Worm (Caenorhabditis elegans) whole organism, young adult: ENCODE results near the gene tba-7.

Source experiments
- B0035.1 ChIP-seq: sonication (generic microtip); optimal IDR thresholded peaks from 2 replicates; lab custom pipeline; 2016; ENCODE audit warnings: missing genetic modification characterization, mild to moderate bottlenecking, missing compliant biosample characterization, missing genotype, missing genetic modification reagents
- B0261.1 ChIP-seq: sonication (generic microtip); optimal IDR thresholded peaks from 2 replicates; lab custom pipeline; 2016; ENCODE audit warnings: mild to moderate bottlenecking, missing genetic modification characterization, moderate library complexity, missing compliant biosample characterization
- B0336.3 ChIP-seq: fragments of 200-800 bp; sonication (Bioruptor generic); IDR thresholded peaks from 2 replicates; pipeline ENCODE4 v1.3.6; 2022; ENCODE audit warnings: missing genetic modification characterization, missing compliant biosample characterization
- C17E4.6 ChIP-seq: fragments of 200-800 bp; sonication (Bioruptor generic); IDR thresholded peaks from 2 replicates; pipeline ENCODE4 v1.3.6; 2022; ENCODE audit warnings: missing genetic modification reagents, missing genetic modification characterization, missing compliant biosample characterization
- D2030.7 ChIP-seq: fragments of 200-800 bp; sonication (Bioruptor generic); IDR thresholded peaks from 2 replicates; pipeline ENCODE4 v1.3.6; 2022; ENCODE audit warnings: missing genetic modification reagents, missing genetic modification characterization, missing compliant biosample characterization
- F23B12.7 ChIP-seq: sonication (generic microtip); optimal IDR thresholded peaks from 2 replicates; lab custom pipeline; 2017; ENCODE audit warnings: missing genetic modification characterization, mild to moderate bottlenecking, missing compliant biosample characterization, antibody characterized with exemption, moderate library complexity; ENCODE audit not compliant: insufficient read depth
- F37B4.10 ChIP-seq: fragments of 200-800 bp; sonication (Bioruptor generic); IDR thresholded peaks from 2 replicates; pipeline ENCODE4 v1.3.6; 2022; ENCODE audit warnings: missing genetic modification characterization, missing compliant biosample characterization
- F49E8.2 ChIP-seq: sonication (generic microtip); optimal IDR thresholded peaks from 3 replicates; lab custom pipeline; 2017; ENCODE audit warnings: missing genetic modification characterization, mild to moderate bottlenecking, missing compliant biosample characterization, antibody characterized with exemption, moderate library complexity; ENCODE audit not compliant: insufficient read depth
- F55B11.4 ChIP-seq: sonication (generic microtip); optimal IDR thresholded peaks from 2 replicates; lab custom pipeline; 2016; ENCODE audit warnings: missing compliant biosample characterization, missing genetic modification characterization, borderline replicate concordance; ENCODE audit not compliant: insufficient read depth
- F57A8.1 ChIP-seq: fragments of 200-800 bp; sonication (Bioruptor generic); optimal IDR thresholded peaks from 2 replicates; lab custom pipeline; 2018; ENCODE audit warnings: mild to moderate bottlenecking, missing genetic modification characterization, moderate library complexity, missing compliant biosample characterization
- F57C9.4 ChIP-seq: sonication (generic microtip); optimal IDR thresholded peaks from 2 replicates; lab custom pipeline; 2017; ENCODE audit warnings: mild to moderate bottlenecking, missing genetic modification characterization, missing compliant biosample characterization
- T07F8.4 ChIP-seq: sonication (generic microtip); optimal IDR thresholded peaks from 2 replicates; lab custom pipeline; 2016; ENCODE audit warnings: mild to moderate bottlenecking, missing genetic modification characterization, moderate library complexity, missing compliant biosample characterization
- T26A5.8 ChIP-seq: sonication (generic microtip); optimal IDR thresholded peaks from 2 replicates; lab custom pipeline; 2016; ENCODE audit warnings: missing genetic modification characterization, missing compliant biosample characterization
- Y53F4B.3 ChIP-seq: fragments of 200-800 bp; sonication (Bioruptor generic); IDR thresholded peaks from 2 replicates; pipeline ENCODE4 v1.3.6; 2022; ENCODE audit warnings: missing genetic modification reagents, missing genetic modification characterization, missing compliant biosample characterization
- aptf-2 ChIP-seq: fragments of 200-800 bp; sonication (Bioruptor generic); conservative IDR thresholded peaks from 2 replicates; pipeline ENCODE4 v1.3.6; 2022; ENCODE audit warnings: missing genetic modification reagents, missing genetic modification characterization, missing compliant biosample characterization
- aptf-3 ChIP-seq: fragments of 200-800 bp; sonication (Bioruptor generic); IDR thresholded peaks from 2 replicates; pipeline ENCODE4 v1.3.6; 2022; ENCODE audit warnings: missing genetic modification characterization, missing compliant biosample characterization
- attf-5 ChIP-seq: fragments of 200-800 bp; sonication (Bioruptor generic); optimal IDR thresholded peaks from 2 replicates; lab custom pipeline; 2018; ENCODE audit warnings: mild to moderate bottlenecking, missing genetic modification characterization, missing compliant biosample characterization
- attf-6 ChIP-seq: fragments of 200-800 bp; sonication (Bioruptor generic); IDR thresholded peaks from 2 replicates; pipeline ENCODE4 v1.3.6; 2022; ENCODE audit warnings: missing genetic modification reagents, missing genetic modification characterization, missing compliant biosample characterization
- bed-1 ChIP-seq: fragments of 200-800 bp; sonication (Bioruptor generic); IDR thresholded peaks from 2 replicates; pipeline ENCODE4 v1.3.6; 2022; ENCODE audit warnings: missing genetic modification reagents, missing genetic modification characterization, missing compliant biosample characterization
- cebp-1 ChIP-seq, 2 experiments: fragments of 200-800 bp in 1 of 2; sonication (Bioruptor generic) in 1 of 2; sonication (generic microtip) in 1 of 2; IDR thresholded peaks in 1 of 2; optimal IDR thresholded peaks in 1 of 2; 2 replicates each; pipeline versions ENCODE4 v1.3.6 to Lab custom; 2017 to 2022; ENCODE audit warnings: missing compliant biosample characterization in 2 of 2, missing genetic modification characterization in 2 of 2, mild to moderate bottlenecking in 1 of 2, missing genetic modification reagents in 1 of 2, moderate library complexity in 1 of 2
- ceh-27 ChIP-seq: fragments of 200-800 bp; sonication (Bioruptor generic); optimal IDR thresholded peaks from 2 replicates; lab custom pipeline; 2018; ENCODE audit warnings: mild to moderate bottlenecking, missing genetic modification characterization, moderate library complexity, missing compliant biosample characterization
- ceh-40 ChIP-seq: fragments of 200-800 bp; sonication (Bioruptor generic); IDR thresholded peaks from 2 replicates; pipeline ENCODE4 v1.3.6; 2022; ENCODE audit warnings: missing genetic modification characterization, missing compliant biosample characterization
- dpl-1 ChIP-seq: fragments of 150-350 bp; optimal IDR thresholded peaks from 2 replicates; lab custom pipeline; 2014; ENCODE audit warnings: missing biosample characterization, missing genetic modification reagents, missing genetic modification characterization
- egrh-3 ChIP-seq: fragments of 200-800 bp; sonication (Bioruptor generic); IDR thresholded peaks from 2 replicates; pipeline ENCODE4 v1.3.6; 2022; ENCODE audit warnings: missing genetic modification reagents, missing genetic modification characterization, missing compliant biosample characterization
- ekl-4 ChIP-seq: fragments of 200-800 bp; sonication (Bioruptor generic); IDR thresholded peaks from 2 replicates; pipeline ENCODE4 v1.3.6; 2022; ENCODE audit warnings: missing genetic modification reagents, missing genetic modification characterization, missing compliant biosample characterization
- gei-17 ChIP-seq: fragments of 200-800 bp; sonication (Bioruptor generic); optimal IDR thresholded peaks from 2 replicates; lab custom pipeline; 2018; ENCODE audit warnings: mild to moderate bottlenecking, missing genetic modification characterization, missing compliant biosample characterization
- hrde-1 ChIP-seq: sonication (generic microtip); optimal IDR thresholded peaks from 2 replicates; lab custom pipeline; 2016; ENCODE audit warnings: missing genetic modification characterization, mild to moderate bottlenecking, missing compliant biosample characterization, moderate library complexity, missing genotype, missing genetic modification reagents, borderline replicate concordance
- let-607 ChIP-seq, 2 experiments: fragments of 200-800 bp in 1 of 2; sonication (Bioruptor generic) in 1 of 2; sonication (generic microtip) in 1 of 2; optimal IDR thresholded peaks; 2 replicates each; lab custom pipeline; 2016 to 2018; ENCODE audit warnings: mild to moderate bottlenecking in 2 of 2, missing compliant biosample characterization in 2 of 2, missing genetic modification characterization in 2 of 2, moderate library complexity in 2 of 2, missing genotype in 1 of 2
- lin-35 ChIP-seq, 3 experiments: fragments of 150-350 bp in 2 of 3; sonication (generic microtip) in 1 of 3; optimal IDR thresholded peaks; 2 replicates each; lab custom pipeline; 2014 to 2018; ENCODE audit warnings: missing biosample characterization in 3 of 3, missing genetic modification characterization in 3 of 3, missing genetic modification reagents in 3 of 3
- lir-1 ChIP-seq: fragments of 200-800 bp; sonication (Bioruptor generic); conservative IDR thresholded peaks from 2 replicates; pipeline ENCODE4 v1.3.6; 2022; ENCODE audit warnings: missing genetic modification reagents, missing genetic modification characterization, missing compliant biosample characterization
- lsy-27 ChIP-seq: sonication (generic microtip); optimal IDR thresholded peaks from 2 replicates; lab custom pipeline; 2017; ENCODE audit warnings: missing genetic modification characterization, mild to moderate bottlenecking, missing compliant biosample characterization, antibody characterized with exemption, missing genotype, borderline replicate concordance; ENCODE audit not compliant: insufficient read depth
- madf-6 ChIP-seq: fragments of 200-800 bp; sonication (Bioruptor generic); IDR thresholded peaks from 2 replicates; pipeline ENCODE4 v1.3.6; 2022; ENCODE audit warnings: missing genetic modification reagents, missing genetic modification characterization, missing compliant biosample characterization
- mcd-1 ChIP-seq: fragments of 200-800 bp; sonication (Bioruptor generic); IDR thresholded peaks from 2 replicates; pipeline ENCODE4 v1.3.6; 2022; ENCODE audit warnings: missing genetic modification reagents, missing genetic modification characterization, missing compliant biosample characterization
- nfya-1 ChIP-seq: sonication (generic microtip); optimal IDR thresholded peaks from 2 replicates; lab custom pipeline; 2017; ENCODE audit warnings: antibody characterized with exemption, missing compliant biosample characterization, missing genetic modification characterization, borderline replicate concordance; ENCODE audit not compliant: insufficient read depth
- nfya-2 ChIP-seq: fragments of 200-800 bp; sonication (Bioruptor generic); IDR thresholded peaks from 2 replicates; pipeline ENCODE4 v1.3.6; 2022; ENCODE audit warnings: missing genetic modification reagents, missing genetic modification characterization, missing compliant biosample characterization
- nhr-27 ChIP-seq: fragments of 200-800 bp; sonication (Bioruptor generic); optimal IDR thresholded peaks from 2 replicates; lab custom pipeline; 2018; ENCODE audit warnings: mild to moderate bottlenecking, missing genetic modification characterization, moderate library complexity, missing compliant biosample characterization
- nhr-80 ChIP-seq: sonication (generic microtip); optimal IDR thresholded peaks from 2 replicates; lab custom pipeline; 2016; ENCODE audit warnings: missing genetic modification characterization, missing compliant biosample characterization
- pbrm-1 ChIP-seq: fragments of 200-800 bp; sonication (Bioruptor generic); IDR thresholded peaks from 2 replicates; pipeline ENCODE4 v1.3.6; 2022; ENCODE audit warnings: missing genetic modification reagents, missing genetic modification characterization, missing compliant biosample characterization
- pha-4 ChIP-seq: fragments of 150-350 bp; sonication (generic microtip); optimal IDR thresholded peaks from 2 replicates; lab custom pipeline; 2014; ENCODE audit warnings: missing biosample characterization, missing genetic modification reagents, missing genetic modification characterization
- rec-8 ChIP-seq, 2 experiments: sonication (generic microtip); optimal IDR thresholded peaks; 2 replicates each; lab custom pipeline; 2016; ENCODE audit warnings: mild to moderate bottlenecking in 2 of 2, missing genetic modification characterization in 2 of 2, missing genetic modification reagents in 2 of 2, missing genotype in 2 of 2, missing biosample characterization in 1 of 2, missing compliant biosample characterization in 1 of 2, moderate library complexity in 1 of 2
- snpc-1.3 ChIP-seq: sonication (generic microtip); optimal IDR thresholded peaks from 2 replicates; lab custom pipeline; 2017; ENCODE audit warnings: missing genetic modification characterization, mild to moderate bottlenecking, missing compliant biosample characterization, antibody characterized with exemption, moderate library complexity, missing genotype, missing genetic modification reagents; ENCODE audit not compliant: insufficient read depth
- snpc-3.4 ChIP-seq: sonication (generic microtip); optimal IDR thresholded peaks from 2 replicates; lab custom pipeline; 2017; ENCODE audit warnings: missing genetic modification characterization, mild to moderate bottlenecking, missing compliant biosample characterization, antibody characterized with exemption, moderate library complexity, missing genotype, missing genetic modification reagents
- somi-1 ChIP-seq: fragments of 200-800 bp; sonication (Bioruptor generic); optimal IDR thresholded peaks from 2 replicates; lab custom pipeline; 2018; ENCODE audit warnings: mild to moderate bottlenecking, missing genetic modification characterization, missing compliant biosample characterization
- tbx-9 ChIP-seq: sonication (generic microtip); optimal IDR thresholded peaks from 2 replicates; lab custom pipeline; 2016; ENCODE audit warnings: borderline replicate concordance, missing genetic modification characterization, inconsistent platforms, missing compliant biosample characterization
- unc-130 ChIP-seq: sonication (generic microtip); optimal IDR thresholded peaks from 2 replicates; lab custom pipeline; 2016; ENCODE audit warnings: missing genetic modification reagents, missing genetic modification characterization, missing compliant biosample characterization
- ztf-25 ChIP-seq: fragments of 200-800 bp; sonication (Bioruptor generic); IDR thresholded peaks from 2 replicates; pipeline ENCODE4 v1.3.6; 2022; ENCODE audit warnings: missing genetic modification reagents, missing genetic modification characterization, missing compliant biosample characterization

tba-7 gene

ce11 chrIII:11352840-11353239 is 18.7 kb downstream of the tba-7 start (continued):
- TF ChIP-seq ztf-25 (GFP tag; lab: Robert Waterston, UW) (0 out of 2 replicates have a peak, but pooled peaks have one; percentile 63), unc-130 (no peak), mcd-1 (GFP tag; lab: Robert Waterston, UW) (0 out of 2 replicates have a peak, but pooled peaks have one; percentile 24), egrh-3 (GFP tag; lab: Robert Waterston, UW) (0 out of 2 replicates have a peak, but pooled peaks have one; percentile 12), snpc-3.4 (tag; lab: Kevin White, UChicago) (no peak), aptf-3 (GFP tag; lab: Robert Waterston, UW) (no peak), ceh-27 (GFP tag; lab: Kevin White, UChicago) (peak; percentile 41), F49E8.2 (tag; lab: Kevin White, UChicago) (no peak), pbrm-1 (GFP tag; lab: Robert Waterston, UW) (no peak), nhr-27 (tag; lab: Kevin White, UChicago) (no peak), lir-1 (GFP tag; lab: Robert Waterston, UW) (no peak), F57A8.1 (GFP tag; lab: Kevin White, UChicago) (no peak), F57C9.4 (no peak), Y53F4B.3 (no peak), F23B12.7 (no peak), B0035.1 (tag; lab: Kevin White, UChicago) (peak; percentile 2), rec-8 (tag; optimal IDR thresholded peaks at IDR 0.05; lab: Kevin White, UChicago) (no peak), aptf-2 (no peak), hrde-1 (no peak), nhr-80 (tag; lab: Kevin White, UChicago) (no peak), B0336.3 (GFP tag; lab: Robert Waterston, UW) (peak; percentile 26; the same call in 1 of the 2 replicates), gei-17 (GFP tag; lab: Kevin White, UChicago) (no peak), ekl-4 (GFP tag; lab: Robert Waterston, UW) (no peak), dpl-1 (no peak), B0261.1 (peak; percentile 73), C17E4.6 (GFP tag; lab: Robert Waterston, UW) (no peak), lsy-27 (tag; lab: Kevin White, UChicago) (no peak), F37B4.10 (GFP tag; lab: Robert Waterston, UW) (no peak), madf-6 (GFP tag; lab: Robert Waterston, UW) (0 out of 2 replicates have a peak, but pooled peaks have one; percentile 33), cebp-1 (GFP tag; IDR thresholded peaks at IDR 0.05; lab: Robert Waterston, UW) (no peak), cebp-1 (tag; optimal IDR thresholded peaks at IDR 0.05; lab: Kevin White, UChicago) (peak; percentile 32), snpc-1.3 (tag; lab: Kevin White, UChicago) (peak; percentile 17), T26A5.8 (no peak), nfya-2 (GFP tag; lab: Robert Waterston, UW) (no peak), bed-1 (GFP tag; lab: Robert Waterston, UW) (no peak), nfya-1 (tag; lab: Kevin White, UChicago) (no peak), attf-6 (GFP tag; lab: Robert Waterston, UW) (no peak), somi-1 (GFP tag; lab: Kevin White, UChicago) (no peak), let-607 (tag; optimal IDR thresholded peaks at IDR 0.05; lab: Kevin White, UChicago) (no peak), F55B11.4 (tag; lab: Kevin White, UChicago) (no peak), pha-4 (tag; lab: Kevin White, UChicago) (no peak), lin-35 (GFP tag; optimal IDR thresholded peaks at IDR 0.05; lab: Kevin White, UChicago) (no peak), attf-5 (GFP tag; lab: Kevin White, UChicago) (peak; percentile 30), T07F8.4 (tag; lab: Kevin White, UChicago) (no peak), ceh-40 (0 out of 2 replicates have a peak, but pooled peaks have one; percentile 52), tbx-9 (tag; lab: Kevin White, UChicago) (no peak), D2030.7 (GFP tag; lab: Robert Waterston, UW) (peak; percentile 73)
